Worm (Caenorhabditis elegans) whole organism, L4/young adult: ENCODE results near the gene srw-9.

ENCODE experiments used
- W03F9.2 ChIP-seq: fragments of 150-350 bp; optimal IDR thresholded peaks from 2 replicates; lab custom pipeline; 2014; ENCODE audit warnings: missing biosample characterization, missing genetic modification characterization
- dao-5 ChIP-seq: sonication (generic microtip); optimal IDR thresholded peaks from 2 replicates; lab custom pipeline; 2016; ENCODE audit warnings: missing genotype, missing genetic modification characterization, moderate library complexity, missing compliant biosample characterization
- him-1 ChIP-seq: sonication (generic microtip); optimal IDR thresholded peaks from 2 replicates; lab custom pipeline; 2016; ENCODE audit warnings: missing genotype, missing genetic modification reagents, missing genetic modification characterization, missing compliant biosample characterization

Gene srw-9

ce11 chrIII:12757367-12757766 is at the start of gene srw-9:
Gene srw-9 (plus strand): TSS chrIII:12757667.
- TF ChIP-seq dao-5 (tag; lab: Kevin White, UChicago) (no peak), W03F9.2 (no peak), him-1 (tag; lab: Kevin White, UChicago) (no peak)

ce11 chrIII:12711217-12711616 is 46.2 kb upstream of the srw-9 start, which contains the start of gene hut-1:
Gene hut-1 (plus strand): TSS chrIII:12711560.
- no peak for TF ChIP-seq him-1 (tag; lab: Kevin White, UChicago)

ce11 chrIII:12711682-12712081 is 45.8 kb upstream of the srw-9 start:
- no peak for TF ChIP-seq him-1 (tag; lab: Kevin White, UChicago)
- no peak for TF ChIP-seq dao-5 (tag; lab: Kevin White, UChicago)
- TF ChIP-seq W03F9.2, result no peak

ce11 chrIII:12713862-12714261 is 43.6 kb upstream of the srw-9 start:
- TF ChIP-seq him-1 (tag; lab: Kevin White, UChicago), result no peak
- TF ChIP-seq W03F9.2, result no peak
- no peak for TF ChIP-seq dao-5 (tag; lab: Kevin White, UChicago)

- TF ChIP-seq him-1 (tag; lab: Kevin White, UChicago) (no peak), dao-5 (tag; lab: Kevin White, UChicago) (no peak), W03F9.2 (no peak)
Observed at ce11 chrIII:12714266-12714665, 43.2 kb upstream of the srw-9 start, which contains the start of gene ssl-1. Gene ssl-1 (plus strand): TSS chrIII:12714566.

- TF ChIP-seq dao-5 (tag; lab: Kevin White, UChicago), result no peak
- TF ChIP-seq him-1 (tag; lab: Kevin White, UChicago), result no peak
- TF ChIP-seq W03F9.2, result no peak
Observed at ce11 chrIII:12728149-12728548, 29.3 kb upstream of the srw-9 start.

ce11 chrIII:12738935-12739334 is 18.5 kb upstream of the srw-9 start:
- TF ChIP-seq W03F9.2, result no peak
- TF ChIP-seq him-1 (tag; lab: Kevin White, UChicago), result no peak
- TF ChIP-seq dao-5 (tag; lab: Kevin White, UChicago), result no peak

- no peak for TF ChIP-seq W03F9.2
- TF ChIP-seq dao-5 (tag; lab: Kevin White, UChicago), result no peak
- no peak for TF ChIP-seq him-1 (tag; lab: Kevin White, UChicago)
Observed at ce11 chrIII:12740313-12740712, 17.2 kb upstream of the srw-9 start.

ce11 chrIII:12743515-12743914 is 14.0 kb upstream of the srw-9 start:
- TF ChIP-seq dao-5 (tag; lab: Kevin White, UChicago) (no peak), W03F9.2 (no peak), him-1 (tag; lab: Kevin White, UChicago) (no peak)

ce11 chrIII:12746369-12746855 is 11.1 kb upstream of the srw-9 start, which contains the start of gene Y111B2A.21:
Gene Y111B2A.21 (plus strand): TSS chrIII:12746419.
- no peak for TF ChIP-seq dao-5 (tag; lab: Kevin White, UChicago)
- TF ChIP-seq W03F9.2, result no peak
- TF ChIP-seq him-1 (tag; lab: Kevin White, UChicago), result no peak

ce11 chrIII:12750831-12751230 is 6.6 kb upstream of the srw-9 start, which contains the start of the genes irld-60 and irld-20:
Gene irld-60 (minus strand): TSS chrIII:12750931.
Gene irld-20 (plus strand): TSS chrIII:12751109.
- TF ChIP-seq W03F9.2 (no peak), dao-5 (tag; lab: Kevin White, UChicago) (no peak), him-1 (tag; lab: Kevin White, UChicago) (no peak)

ce11 chrIII:12755048-12755447 is 2.4 kb upstream of the srw-9 start, which contains the start of gene srw-10:
Gene srw-10 (plus strand): TSS chrIII:12755348.
- TF ChIP-seq W03F9.2 (no peak), him-1 (tag; lab: Kevin White, UChicago) (no peak), dao-5 (tag; lab: Kevin White, UChicago) (no peak)

- no peak for TF ChIP-seq dao-5 (tag; lab: Kevin White, UChicago)
- TF ChIP-seq W03F9.2, result no peak
- no peak for TF ChIP-seq him-1 (tag; lab: Kevin White, UChicago)
Observed at ce11 chrIII:12764241-12764640, 6.8 kb downstream of the srw-9 start, which contains the start of the genes irld-19 and irld-61. Gene irld-19 (minus strand): TSS chrIII:12764341. Gene irld-61 (plus strand): TSS chrIII:12764553.

- no peak for TF ChIP-seq him-1 (tag; lab: Kevin White, UChicago)
- TF ChIP-seq dao-5 (tag; lab: Kevin White, UChicago), result no peak
Observed at ce11 chrIII:12773753-12774152, 16.3 kb downstream of the srw-9 start.
